Worm (Caenorhabditis elegans): Measurements from ENCODE around the gene C29G2.6.
"Not testable (repeated sequence)": the region's sequence is repeated elsewhere in the genome, so short reads cannot be mapped to it uniquely, and the experiment has no call there.

Gene C29G2.6

ce11 chrV:2603056-2603455 is 17.3 kb upstream of the C29G2.6 start, which contains the start of gene F53E10.6:
TSS of gene F53E10.6 (minus strand) at chrV:2603063.
- TF ChIP-seq pes-1 (GFP tag; IDR thresholded peaks at IDR 0.05) (peak; percentile 53; the same call in 1 of the 2 replicates), F13C5.2 (tag; optimal IDR thresholded peaks at IDR 0.05) (no peak), hmbx-1 (tag; optimal IDR thresholded peaks at IDR 0.05) (no peak), hmg-4 (GFP tag; optimal IDR thresholded peaks at IDR 0.05) (no peak), ceh-13 (GFP tag; optimal IDR thresholded peaks at IDR 0.05) (no peak), ets-7 (tag; optimal IDR thresholded peaks at IDR 0.05) (no peak), flt-1 (GFP tag; IDR thresholded peaks at IDR 0.05) (no peak), tbx-37 (GFP tag; conservative IDR thresholded peaks at IDR 0.05) (peak; percentile 60; the same call in 1 of the 2 replicates), tra-4 (tag; optimal IDR thresholded peaks at IDR 0.05) (no peak), hnd-1 (tag; optimal IDR thresholded peaks at IDR 0.05) (no peak), scrt-1 (GFP tag; IDR thresholded peaks at IDR 0.05) (no peak), ama-1 (optimal IDR thresholded peaks at IDR 0.05) (no peak), sea-1 (GFP tag; conservative IDR thresholded peaks at IDR 0.05) (no peak), aly-1 (tag; optimal IDR thresholded peaks at IDR 0.05) (no peak), tbx-11 (GFP tag; IDR thresholded peaks at IDR 0.05) (0 out of 2 replicates have a peak, but pooled peaks have one; percentile 16), ceh-36 (tag; optimal IDR thresholded peaks at IDR 0.05) (no peak), B0310.2 (tag; optimal IDR thresholded peaks at IDR 0.05) (no peak)

ce11 chrV:2601817-2602216 is 16.1 kb upstream of the C29G2.6 start:
- TF ChIP-seq hmbx-1 (tag; optimal IDR thresholded peaks at IDR 0.05) (no peak), F13C5.2 (tag; optimal IDR thresholded peaks at IDR 0.05) (no peak), hmg-4 (GFP tag; optimal IDR thresholded peaks at IDR 0.05) (no peak), tbx-37 (GFP tag; conservative IDR thresholded peaks at IDR 0.05) (no peak), ceh-13 (GFP tag; optimal IDR thresholded peaks at IDR 0.05) (no peak), sea-1 (GFP tag; conservative IDR thresholded peaks at IDR 0.05) (no peak), flt-1 (GFP tag; IDR thresholded peaks at IDR 0.05) (no peak), ceh-36 (tag; optimal IDR thresholded peaks at IDR 0.05) (no peak), scrt-1 (GFP tag; IDR thresholded peaks at IDR 0.05) (no peak), ama-1 (optimal IDR thresholded peaks at IDR 0.05) (no peak), hnd-1 (tag; optimal IDR thresholded peaks at IDR 0.05) (no peak), pes-1 (GFP tag; IDR thresholded peaks at IDR 0.05) (no peak), aly-1 (tag; optimal IDR thresholded peaks at IDR 0.05) (no peak), tbx-11 (GFP tag; IDR thresholded peaks at IDR 0.05) (no peak), ets-7 (tag; optimal IDR thresholded peaks at IDR 0.05) (no peak), tra-4 (tag; optimal IDR thresholded peaks at IDR 0.05) (no peak)

- TF ChIP-seq pes-1 (GFP tag; IDR thresholded peaks at IDR 0.05) (peak; percentile 52; the same call in 1 of the 2 replicates), hmbx-1 (tag; optimal IDR thresholded peaks at IDR 0.05) (no peak), ets-7 (tag; optimal IDR thresholded peaks at IDR 0.05) (no peak), tra-4 (tag; optimal IDR thresholded peaks at IDR 0.05) (no peak), scrt-1 (GFP tag; IDR thresholded peaks at IDR 0.05) (no peak), sea-1 (GFP tag; conservative IDR thresholded peaks at IDR 0.05) (no peak), F13C5.2 (tag; optimal IDR thresholded peaks at IDR 0.05) (peak; percentile 4), ceh-13 (GFP tag; optimal IDR thresholded peaks at IDR 0.05) (no peak), aly-1 (tag; optimal IDR thresholded peaks at IDR 0.05) (no peak), tbx-11 (GFP tag; IDR thresholded peaks at IDR 0.05) (0 out of 2 replicates have a peak, but pooled peaks have one; percentile 18)
Measured at ce11 chrV:2600543-2600942, 14.8 kb upstream of the C29G2.6 start.

ce11 chrV:2598830-2599229 is 13.1 kb upstream of the C29G2.6 start, which contains the start of gene F53E10.5:
TSS of gene F53E10.5 (minus strand) at chrV:2598930.
- TF ChIP-seq tbx-37 (GFP tag; conservative IDR thresholded peaks at IDR 0.05); scrt-1 (GFP tag; IDR thresholded peaks at IDR 0.05); flt-1 (GFP tag; IDR thresholded peaks at IDR 0.05): not testable (repeated sequence)

- TF ChIP-seq hmg-4 (GFP tag; optimal IDR thresholded peaks at IDR 0.05) = no peak
- TF ChIP-seq hmbx-1 (tag; optimal IDR thresholded peaks at IDR 0.05) = no peak
- no peak for TF ChIP-seq flt-1 (GFP tag; IDR thresholded peaks at IDR 0.05)
- no peak for TF ChIP-seq F13C5.2 (tag; optimal IDR thresholded peaks at IDR 0.05)
- no peak for TF ChIP-seq aly-1 (tag; optimal IDR thresholded peaks at IDR 0.05)
- no peak for TF ChIP-seq ama-1 (optimal IDR thresholded peaks at IDR 0.05)
- no peak for TF ChIP-seq tra-4 (tag; optimal IDR thresholded peaks at IDR 0.05)
- TF ChIP-seq pes-1 (GFP tag; IDR thresholded peaks at IDR 0.05) = no peak
- TF ChIP-seq hnd-1 (tag; optimal IDR thresholded peaks at IDR 0.05) = no peak
- TF ChIP-seq tbx-11 (GFP tag; IDR thresholded peaks at IDR 0.05) = no peak
- TF ChIP-seq ceh-36 (tag; optimal IDR thresholded peaks at IDR 0.05) = no peak
Measured at ce11 chrV:2595720-2596119, 10.0 kb upstream of the C29G2.6 start.

ce11 chrV:2592173-2592676 is 6.5 kb upstream of the C29G2.6 start, which contains the start of gene irg-3:
TSS of gene irg-3 (plus strand) at chrV:2592591.
- TF ChIP-seq flt-1 (GFP tag; IDR thresholded peaks at IDR 0.05) (no peak), hmbx-1 (tag; optimal IDR thresholded peaks at IDR 0.05) (no peak), scrt-1 (GFP tag; IDR thresholded peaks at IDR 0.05) (no peak), ets-7 (tag; optimal IDR thresholded peaks at IDR 0.05) (no peak), ceh-36 (tag; optimal IDR thresholded peaks at IDR 0.05) (no peak), pes-1 (GFP tag; IDR thresholded peaks at IDR 0.05) (no peak), ama-1 (optimal IDR thresholded peaks at IDR 0.05) (no peak), aly-1 (tag; optimal IDR thresholded peaks at IDR 0.05) (no peak), F13C5.2 (tag; optimal IDR thresholded peaks at IDR 0.05) (no peak), tra-4 (tag; optimal IDR thresholded peaks at IDR 0.05) (no peak), hmg-4 (GFP tag; optimal IDR thresholded peaks at IDR 0.05) (no peak), sea-1 (GFP tag; conservative IDR thresholded peaks at IDR 0.05) (no peak)

ce11 chrV:2589834-2590233 is 4.1 kb upstream of the C29G2.6 start:
- TF ChIP-seq pes-1 (GFP tag; IDR thresholded peaks at IDR 0.05) = no peak
- no peak for TF ChIP-seq ceh-36 (tag; optimal IDR thresholded peaks at IDR 0.05)
- no peak for TF ChIP-seq B0310.2 (tag; optimal IDR thresholded peaks at IDR 0.05)
- no peak for TF ChIP-seq sea-1 (GFP tag; conservative IDR thresholded peaks at IDR 0.05)
- no peak for TF ChIP-seq F13C5.2 (tag; optimal IDR thresholded peaks at IDR 0.05)
- TF ChIP-seq tra-4 (tag; optimal IDR thresholded peaks at IDR 0.05) = no peak
- no peak for TF ChIP-seq scrt-1 (GFP tag; IDR thresholded peaks at IDR 0.05)
- TF ChIP-seq ceh-13 (GFP tag; optimal IDR thresholded peaks at IDR 0.05) = no peak
- no peak for TF ChIP-seq hnd-1 (tag; optimal IDR thresholded peaks at IDR 0.05)
- TF ChIP-seq flt-1 (GFP tag; IDR thresholded peaks at IDR 0.05) = no peak

Measured in whole organism, early embryonic.